Worm (Caenorhabditis elegans): ENCODE data around the gene C53C7.3.

The C53C7.3 gene

DNA sequence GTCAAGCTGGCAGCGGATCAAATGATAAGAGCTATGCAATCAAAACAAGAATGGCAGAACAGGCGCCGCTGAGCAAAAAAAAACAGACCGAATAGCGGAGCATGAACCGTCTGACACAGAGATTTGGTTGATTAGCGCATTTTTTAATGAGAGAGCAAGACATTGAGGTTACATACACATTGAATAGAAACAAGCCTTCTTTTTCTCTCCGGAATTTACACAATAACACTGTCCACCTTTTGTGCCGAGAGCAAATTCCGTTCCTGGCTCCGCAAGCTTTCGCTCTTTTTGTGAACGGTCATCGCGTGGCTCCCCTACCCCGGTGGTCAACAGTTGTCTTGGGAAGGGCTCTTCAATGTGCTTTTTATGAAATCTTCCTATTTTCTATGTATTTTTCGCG, 7.2 kb downstream of the C53C7.3 start, which contains the start of gene K03A11.6:
Gene K03A11.6, plus strand, starts transcription at position 301 of the 400 bp plus-strand sequence.
- no peak for TF ChIP-seq sem-2 (GFP tag; optimal IDR thresholded peaks at IDR 0.05)
- TF ChIP-seq unc-120 (tag; optimal IDR thresholded peaks at IDR 0.05; ENCODE audit: poor library complexity, severe bottlenecking) = no peak
- TF ChIP-seq unc-39 (tag; optimal IDR thresholded peaks at IDR 0.05) = no peak
- TF ChIP-seq snpc-4 (tag; optimal IDR thresholded peaks at IDR 0.05) = no peak
- no peak for TF ChIP-seq lin-13 (tag; optimal IDR thresholded peaks at IDR 0.05)
- no peak for TF ChIP-seq cnd-1 (tag; optimal IDR thresholded peaks at IDR 0.05)
- TF ChIP-seq bed-3 (GFP tag; optimal IDR thresholded peaks at IDR 0.05) = no peak

DNA sequence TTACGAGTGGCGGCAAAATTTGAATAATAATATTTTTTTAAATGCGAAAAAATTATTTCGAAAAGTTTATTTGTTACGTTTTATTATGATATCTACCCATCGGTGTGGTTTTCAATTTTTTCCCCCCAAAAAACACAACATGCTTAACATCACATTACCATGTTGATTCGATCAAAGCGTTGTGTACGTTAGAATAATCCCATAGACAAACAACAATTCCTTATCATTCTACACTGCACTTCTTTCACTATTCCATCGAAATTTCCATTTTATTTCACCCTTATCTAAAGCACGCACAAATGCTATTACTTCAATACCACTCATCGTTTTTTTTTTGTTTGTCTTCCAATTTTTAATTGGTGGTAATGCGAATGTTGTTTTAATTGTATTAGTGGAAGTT, 11.6 kb downstream of the C53C7.3 start:
- TF ChIP-seq flh-1 (GFP tag; optimal IDR thresholded peaks at IDR 0.05) (no peak), cnd-1 (tag; optimal IDR thresholded peaks at IDR 0.05) (no peak), snpc-4 (tag; optimal IDR thresholded peaks at IDR 0.05) (no peak), nhr-2 (tag; optimal IDR thresholded peaks at IDR 0.05) (no peak), sptf-1 (tag; optimal IDR thresholded peaks at IDR 0.05) (no peak), bed-3 (GFP tag; optimal IDR thresholded peaks at IDR 0.05) (no peak), mls-2 (tag; optimal IDR thresholded peaks at IDR 0.05) (no peak), lin-13 (tag; optimal IDR thresholded peaks at IDR 0.05) (no peak), elt-3 (tag; optimal IDR thresholded peaks at IDR 0.05) (no peak), M03D4.4 (tag; optimal IDR thresholded peaks at IDR 0.05) (no peak)

DNA sequence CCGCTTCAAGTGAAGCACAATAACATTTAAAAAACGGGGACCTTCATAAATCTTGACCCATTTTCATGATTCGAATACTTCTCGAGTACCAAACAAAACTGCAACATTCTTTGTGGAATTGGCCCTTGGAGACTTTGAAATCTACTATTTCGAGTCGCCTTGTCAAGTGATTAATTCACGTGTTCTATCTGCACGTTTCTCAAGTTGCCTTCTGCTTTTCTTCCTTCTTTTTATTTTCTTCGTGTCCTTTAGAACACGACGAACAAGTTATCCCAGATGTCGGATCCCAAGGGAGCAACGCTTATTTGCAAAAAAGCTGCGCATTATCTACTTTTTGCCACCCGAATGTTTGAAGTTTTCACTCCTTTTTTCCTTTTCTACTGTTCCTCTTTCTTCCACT, 13.0 kb downstream of the C53C7.3 start:
- no peak for TF ChIP-seq bed-3 (GFP tag; optimal IDR thresholded peaks at IDR 0.05)
- TF ChIP-seq M03D4.4 (tag; optimal IDR thresholded peaks at IDR 0.05) = no peak
- TF ChIP-seq flh-1 (GFP tag; optimal IDR thresholded peaks at IDR 0.05) = no peak
- no peak for TF ChIP-seq tbx-8 (GFP tag; optimal IDR thresholded peaks at IDR 0.05)
- no peak for TF ChIP-seq zip-8 (tag; optimal IDR thresholded peaks at IDR 0.05)
- TF ChIP-seq pha-4 (tag; optimal IDR thresholded peaks at IDR 0.05) = no peak
- TF ChIP-seq nhr-28 (tag; optimal IDR thresholded peaks at IDR 0.05) = no peak
- no peak for TF ChIP-seq unc-120 (tag; optimal IDR thresholded peaks at IDR 0.05; ENCODE audit: poor library complexity, severe bottlenecking)

DNA sequence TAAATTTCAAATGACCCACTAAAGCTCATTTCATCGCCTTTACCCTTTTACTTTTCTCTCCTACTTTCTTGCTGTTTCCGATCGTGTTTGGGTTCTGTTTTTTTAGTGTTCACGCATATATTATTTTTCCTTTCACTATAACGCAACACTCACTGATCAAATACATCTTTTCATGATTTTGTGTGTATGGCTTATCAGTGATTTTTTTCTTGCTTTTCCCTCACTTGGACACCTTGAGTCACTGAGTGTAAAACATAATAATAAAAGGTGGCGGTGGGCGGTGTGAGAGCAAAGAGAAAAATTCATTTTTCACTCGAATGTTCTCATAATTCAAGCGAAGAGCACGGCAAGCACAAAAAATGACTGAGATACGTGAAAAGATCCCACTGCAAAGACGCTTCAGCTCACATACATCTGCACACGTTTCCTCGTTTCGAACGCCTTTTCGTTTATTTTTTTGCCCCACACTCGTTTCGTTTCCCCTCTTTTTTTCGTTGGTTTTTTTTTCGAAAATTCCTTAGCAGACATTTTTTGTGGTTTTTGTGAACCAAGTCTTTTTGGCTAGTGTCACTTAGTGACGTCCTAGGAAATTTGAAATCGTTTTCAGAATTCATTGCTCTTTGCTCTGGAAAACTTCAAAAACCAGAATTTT, 14.7 kb downstream of the C53C7.3 start, which contains the start of gene K03A11.5:
Gene K03A11.5, plus strand, starts transcription at position 602 of the 652 bp plus-strand sequence.
- no peak for TF ChIP-seq ceh-83 (GFP tag; optimal IDR thresholded peaks at IDR 0.05)
- TF ChIP-seq mep-1 (tag; optimal IDR thresholded peaks at IDR 0.05) = no peak
- TF ChIP-seq ztf-11 (tag; optimal IDR thresholded peaks at IDR 0.05) = no peak
- no peak for TF ChIP-seq unc-39 (tag; optimal IDR thresholded peaks at IDR 0.05)
- no peak for TF ChIP-seq lin-13 (tag; optimal IDR thresholded peaks at IDR 0.05)
- TF ChIP-seq drap-1 (GFP tag; optimal IDR thresholded peaks at IDR 0.05) = no peak
- TF ChIP-seq zip-8 (tag; optimal IDR thresholded peaks at IDR 0.05) = no peak
- TF ChIP-seq lin-32 (GFP tag; optimal IDR thresholded peaks at IDR 0.05) = no peak
- TF ChIP-seq ceh-39 (tag; optimal IDR thresholded peaks at IDR 0.05) = no peak
- TF ChIP-seq nhr-237 (tag; optimal IDR thresholded peaks at IDR 0.05) = no peak
- no peak for TF ChIP-seq ceh-43 (GFP tag; optimal IDR thresholded peaks at IDR 0.05)
- TF ChIP-seq nhr-2 (tag; optimal IDR thresholded peaks at IDR 0.05) = no peak
- TF ChIP-seq elt-1 (tag; optimal IDR thresholded peaks at IDR 0.05; ENCODE audit: borderline replicate concordance, insufficient read depth) = no peak
- TF ChIP-seq lsy-2 (tag; optimal IDR thresholded peaks at IDR 0.05) = no peak
- no peak for TF ChIP-seq tbx-8 (GFP tag; optimal IDR thresholded peaks at IDR 0.05)

DNA sequence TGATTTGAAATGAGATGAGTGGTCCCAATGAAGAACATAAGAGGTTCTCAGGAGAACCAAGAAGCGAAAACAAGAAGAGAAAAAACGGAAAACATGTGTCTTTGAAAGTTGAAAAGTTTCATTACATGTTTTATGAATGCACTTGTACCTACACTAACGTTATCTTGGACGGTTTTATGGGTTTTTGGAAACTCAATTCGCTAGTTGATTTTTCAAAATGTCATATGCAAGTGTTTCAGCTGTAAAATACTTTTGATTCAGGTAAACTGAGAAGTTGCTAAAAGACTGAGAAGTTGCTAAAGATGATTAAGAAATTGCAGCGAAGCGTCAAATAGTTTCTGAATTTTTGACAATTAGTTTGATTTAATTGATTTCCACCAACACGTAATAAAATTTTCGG, 22.8 kb downstream of the C53C7.3 start, which contains the start of gene cpx-2:
Gene cpx-2, minus strand, starts transcription at position 101 of the 400 bp plus-strand sequence.
- no peak for TF ChIP-seq elt-1 (tag; optimal IDR thresholded peaks at IDR 0.05; ENCODE audit: borderline replicate concordance, insufficient read depth)
- TF ChIP-seq ztf-11 (tag; optimal IDR thresholded peaks at IDR 0.05) = no peak
- no peak for TF ChIP-seq blmp-1 (tag; optimal IDR thresholded peaks at IDR 0.05)
- no peak for TF ChIP-seq elt-3 (tag; optimal IDR thresholded peaks at IDR 0.05)
- TF ChIP-seq nhr-28 (tag; optimal IDR thresholded peaks at IDR 0.05) = no peak
- TF ChIP-seq mep-1 (tag; optimal IDR thresholded peaks at IDR 0.05) = no peak
- TF ChIP-seq unc-39 (tag; optimal IDR thresholded peaks at IDR 0.05) = no peak
- no peak for TF ChIP-seq zip-8 (tag; optimal IDR thresholded peaks at IDR 0.05)
- TF ChIP-seq ham-2 (GFP tag; optimal IDR thresholded peaks at IDR 0.05) = no peak
- TF ChIP-seq snpc-4 (tag; optimal IDR thresholded peaks at IDR 0.05) = no peak
- TF ChIP-seq nhr-12 (tag; optimal IDR thresholded peaks at IDR 0.05) = no peak
- no peak for TF ChIP-seq unc-120 (tag; optimal IDR thresholded peaks at IDR 0.05; ENCODE audit: poor library complexity, severe bottlenecking)
- TF ChIP-seq ceh-39 (tag; optimal IDR thresholded peaks at IDR 0.05) = no peak
- no peak for TF ChIP-seq mls-2 (tag; optimal IDR thresholded peaks at IDR 0.05)
